Fruit fly (Drosophila melanogaster): Measurements from ENCODE around the gene CG5815.

DNA sequence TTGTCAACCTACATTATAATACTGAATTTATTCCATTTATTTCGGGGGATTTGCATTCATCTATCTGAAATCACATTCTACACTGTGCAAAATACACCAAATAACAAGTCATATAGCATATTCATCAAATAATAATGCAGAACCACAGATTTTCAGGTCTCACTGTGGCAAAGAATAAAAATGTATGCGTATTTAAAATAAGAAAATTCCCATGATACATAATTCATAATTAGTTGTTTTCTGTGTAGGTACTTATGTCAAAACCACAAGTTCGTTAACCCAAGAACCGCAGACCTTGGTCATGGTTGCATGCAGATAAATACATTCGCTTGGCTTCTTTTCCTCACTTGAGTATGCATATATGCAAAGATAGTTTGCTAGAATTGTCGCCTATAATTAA lies 20.1 kb upstream of the CG5815 start:
- TF ChIP-seq fru (GFP tag; optimal IDR thresholded peaks at IDR 0.05): peak; percentile 57
- TF ChIP-seq Rel (GFP tag; optimal IDR thresholded peaks at IDR 0.05): no peak
- TF ChIP-seq Rel (tag; optimal IDR thresholded peaks at IDR 0.05): peak; percentile 85
- no peak for TF ChIP-seq Hr78 (GFP tag; optimal IDR thresholded peaks at IDR 0.05)
- no peak for TF ChIP-seq jim (GFP tag; optimal IDR thresholded peaks at IDR 0.05)
- TF ChIP-seq usp (GFP tag; optimal IDR thresholded peaks at IDR 0.05): no peak
- TF ChIP-seq Hr83 (GFP tag; optimal IDR thresholded peaks at IDR 0.05; ENCODE audit: poor library complexity, severe bottlenecking): no peak

Measured in whole organism, wandering third instar larva.